Fruit fly (Drosophila melanogaster) S2 (cell line): Measurements from ENCODE around the gene Grl36b.
A peak's percentile ranks its signal among the peaks of the same experiment; 100 is the strongest.

Source experiments
- CG8478 ChIP-seq: fragments of >200 bp; optimal IDR thresholded peaks from 2 replicates; lab custom pipeline; 2018
- CTCF ChIP-seq, 2 experiments: fragments of >200 bp; optimal IDR thresholded peaks; 2 replicates each; lab custom pipeline; 2018

Grl36b gene

DNA sequence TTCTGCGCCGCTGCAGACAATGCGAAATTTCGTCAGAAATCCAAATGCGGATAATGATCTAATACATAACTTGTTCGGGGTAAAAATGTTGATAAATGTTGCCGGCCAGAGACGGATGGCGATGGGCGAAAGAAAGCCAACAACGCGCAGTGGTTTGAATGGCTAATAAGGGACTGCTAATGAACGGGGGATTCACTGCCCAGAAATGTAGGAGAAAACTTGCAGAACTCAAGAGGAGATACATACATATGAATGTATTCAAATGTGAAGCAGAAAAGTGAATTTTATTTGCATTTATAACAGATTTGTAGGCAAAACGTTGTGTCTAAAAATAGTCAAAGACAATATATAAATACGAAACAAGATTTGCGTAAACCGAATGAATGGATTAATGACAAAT, 20.3 kb upstream of the Grl36b start:
- TF ChIP-seq CTCF (optimal IDR thresholded peaks at IDR 0.05; lab: Kevin White, UChicago): no peak
- TF ChIP-seq CG8478 (lab: Kevin White, UChicago): no peak

DNA sequence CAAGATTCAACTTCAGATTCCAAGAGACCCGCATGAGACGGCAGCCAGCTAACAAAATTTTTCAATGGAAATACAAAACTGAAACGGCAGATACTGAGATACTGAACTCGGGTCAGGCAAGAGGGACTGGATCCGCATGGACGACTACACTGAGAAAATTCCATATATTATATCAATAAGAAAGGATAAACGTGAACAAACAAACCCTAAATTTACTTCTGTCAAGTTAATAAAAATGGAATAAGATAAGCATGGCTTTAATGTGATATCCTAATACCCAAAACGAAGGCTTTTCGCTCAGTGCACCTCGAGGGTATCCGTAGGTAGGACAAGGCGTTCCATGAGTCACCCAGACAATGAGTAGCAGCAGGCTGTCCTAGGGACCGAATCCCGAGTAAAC, 19.7 kb upstream of the Grl36b start:
- no peak for TF ChIP-seq CG8478 (lab: Kevin White, UChicago)
- no peak for TF ChIP-seq CTCF (optimal IDR thresholded peaks at IDR 0.05; lab: Kevin White, UChicago)

DNA sequence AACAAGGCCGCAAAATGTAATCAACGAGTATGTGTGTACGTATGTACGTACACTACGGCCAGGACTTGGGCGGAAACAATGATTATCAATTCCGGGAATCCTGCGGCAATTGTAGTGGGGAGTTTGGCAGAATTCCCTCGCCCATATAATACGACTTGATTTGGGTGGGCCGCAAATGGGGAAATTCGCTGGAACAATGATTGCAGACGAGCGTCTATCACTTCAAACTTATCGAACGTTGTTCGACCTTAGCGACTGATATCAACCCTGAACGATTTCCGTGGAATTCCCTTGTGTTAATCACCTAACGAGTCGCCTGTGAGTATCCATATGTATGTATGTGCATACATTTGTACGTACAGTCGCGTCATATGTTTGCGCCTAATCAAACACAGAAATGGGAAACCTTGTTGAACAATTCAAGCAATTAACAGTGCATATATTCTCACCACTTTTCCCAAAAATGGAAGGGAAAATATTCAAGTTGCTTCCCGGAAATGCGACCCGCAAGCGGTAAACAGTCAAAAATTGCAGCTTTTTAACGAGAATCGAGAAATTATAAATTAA, 18.8 kb upstream of the Grl36b start:
- TF ChIP-seq CTCF (optimal IDR thresholded peaks at IDR 0.05; lab: Kevin White, UChicago): no peak
- no peak for TF ChIP-seq CG8478 (lab: Kevin White, UChicago)

DNA sequence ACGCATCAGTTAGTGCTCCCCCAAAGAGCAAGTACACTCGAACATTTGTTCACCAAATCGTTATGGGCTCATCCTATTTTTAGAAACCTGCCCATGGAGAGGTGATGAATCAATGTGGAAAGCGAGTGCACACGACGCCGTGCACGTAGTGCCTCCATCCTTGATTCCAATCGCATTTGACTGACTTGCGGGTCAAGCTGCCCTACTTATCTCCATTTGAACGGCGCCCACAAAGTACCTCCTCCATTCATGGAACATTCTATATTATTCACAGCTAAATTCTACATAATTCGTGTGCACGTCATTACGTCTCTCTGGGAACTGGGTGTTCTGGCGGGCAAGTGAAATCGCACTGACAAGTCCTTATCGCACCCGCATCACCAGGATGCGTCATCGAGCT, 17.6 kb upstream of the Grl36b start:
- no peak for TF ChIP-seq CG8478 (lab: Kevin White, UChicago)

DNA sequence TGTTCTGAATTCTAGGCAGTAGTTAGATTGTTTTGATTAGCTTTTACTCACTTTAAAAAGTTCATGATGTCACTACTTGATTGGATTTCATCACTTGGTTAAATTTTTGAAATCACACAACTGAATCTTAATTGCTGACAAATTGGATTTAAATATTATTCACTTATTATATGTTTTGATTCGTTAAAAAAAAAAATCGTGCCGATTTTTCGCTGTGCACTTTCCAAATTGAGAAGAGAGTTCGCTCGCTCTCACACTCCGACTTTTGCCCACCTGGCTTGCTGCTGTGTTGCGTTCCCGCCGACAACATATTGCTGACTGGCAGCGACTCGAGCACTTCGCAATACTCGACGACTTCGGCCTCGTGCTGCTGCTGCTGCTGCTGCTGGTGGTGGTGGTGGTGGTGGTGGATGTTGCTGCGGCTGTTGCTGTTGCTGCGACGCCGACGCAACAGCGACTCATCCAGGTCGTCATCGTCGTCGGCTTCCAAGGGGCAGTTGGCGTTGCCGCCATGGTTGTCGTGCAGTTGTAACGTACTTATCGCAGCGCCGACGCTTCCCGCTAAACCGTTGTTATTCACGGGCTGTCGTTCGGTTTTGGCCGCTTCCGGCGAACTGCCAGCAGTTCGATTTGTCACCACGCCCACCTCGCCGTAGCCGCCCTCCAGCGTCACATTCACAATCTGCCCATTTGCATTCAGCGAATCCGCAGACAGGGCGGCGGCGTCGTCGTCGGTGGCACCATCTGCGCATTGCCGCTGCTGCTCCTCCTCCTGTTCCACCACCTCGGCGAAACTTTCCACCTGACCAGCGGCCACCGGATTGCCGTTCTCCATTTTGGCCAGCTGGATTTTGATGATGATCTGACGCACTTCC, 16.2 kb upstream of the Grl36b start:
- TF ChIP-seq CG8478 (lab: Kevin White, UChicago): no peak
- TF ChIP-seq CTCF (optimal IDR thresholded peaks at IDR 0.05; lab: Kevin White, UChicago): no peak

DNA sequence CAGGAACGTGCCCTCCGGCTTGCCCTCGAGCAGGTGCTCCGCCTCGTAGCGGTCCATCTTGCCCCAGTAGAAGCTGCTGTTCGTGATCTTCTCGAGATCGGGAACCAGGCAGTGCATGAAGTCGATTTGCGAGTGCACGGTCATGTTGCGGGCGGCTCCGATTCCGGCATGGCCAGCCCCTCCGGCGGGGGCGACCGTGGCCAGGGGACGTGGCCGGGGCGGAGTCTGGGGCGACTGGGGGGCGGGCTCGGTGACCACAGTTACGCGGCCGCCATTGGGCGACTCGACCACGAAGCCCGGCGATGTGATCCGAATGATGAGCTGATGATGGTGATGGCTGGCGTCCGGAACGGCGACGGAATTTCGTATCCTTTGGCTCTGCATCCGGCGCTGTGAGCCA, 15.0 kb upstream of the Grl36b start:
- TF ChIP-seq CTCF (optimal IDR thresholded peaks at IDR 0.05; lab: Kevin White, UChicago) (no peak), CG8478 (lab: Kevin White, UChicago) (no peak)

DNA sequence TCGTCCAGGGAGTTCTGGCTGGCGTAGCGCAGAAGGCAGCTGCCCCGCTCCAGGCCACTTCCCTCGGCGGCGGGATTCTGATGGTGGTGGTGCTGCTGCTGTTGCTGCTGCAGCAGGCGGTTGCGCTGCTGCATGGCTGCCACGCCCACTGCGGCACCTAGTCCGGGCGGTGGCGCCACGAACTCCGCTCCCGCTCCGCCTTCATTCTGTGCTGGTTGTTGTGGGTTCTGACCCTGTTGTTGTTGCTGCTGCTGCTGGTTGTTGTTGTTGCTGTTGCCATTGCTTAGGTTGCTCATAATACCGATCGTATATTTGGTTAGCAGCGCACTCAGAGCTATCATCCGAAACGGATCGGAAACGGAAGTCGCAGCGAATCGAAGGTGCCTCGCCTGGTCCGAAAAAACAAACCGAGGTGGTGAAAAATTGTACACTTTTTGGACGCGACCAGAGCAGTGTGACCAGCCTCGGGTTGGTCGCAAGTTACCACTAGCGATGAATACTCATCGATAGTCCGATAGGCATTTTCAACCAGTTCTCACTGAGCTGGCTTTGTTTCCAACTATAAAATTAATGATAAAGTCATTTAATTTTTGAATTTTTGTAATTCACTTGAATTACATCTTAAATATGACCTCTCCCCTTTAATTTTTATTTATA, 12.2 kb upstream of the Grl36b start, which contains the start of gene kel:
Gene kel (minus strand): TSS at position 493 of the 657 bp plus-strand sequence.
- TF ChIP-seq CG8478 (lab: Kevin White, UChicago) (no peak), CTCF (optimal IDR thresholded peaks at IDR 0.05; lab: Kevin White, UChicago) (peak in 1 of 2 experiments; percentile 34)

DNA sequence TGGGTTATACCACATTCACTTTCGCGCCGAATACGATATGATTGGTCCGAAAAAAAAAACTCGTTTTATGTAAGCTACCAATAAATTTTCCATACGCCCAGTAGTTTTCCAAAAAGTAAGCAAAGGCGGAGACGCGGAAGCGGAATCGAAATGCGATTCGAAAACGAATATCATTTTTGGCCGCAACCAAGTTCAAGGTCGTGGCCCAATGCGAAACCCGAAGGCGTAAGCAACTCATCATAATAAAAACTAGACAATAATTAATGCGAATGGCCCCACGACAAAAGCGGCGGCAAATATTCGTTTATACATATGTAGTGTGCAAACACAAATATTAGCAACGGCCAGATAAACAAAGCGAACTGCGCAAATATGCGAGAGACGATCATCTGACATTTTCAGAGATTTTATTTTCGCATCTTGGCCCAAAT, 10.9 kb upstream of the Grl36b start:
- TF ChIP-seq CTCF (optimal IDR thresholded peaks at IDR 0.05; lab: Kevin White, UChicago) (no peak), CG8478 (lab: Kevin White, UChicago) (no peak)

DNA sequence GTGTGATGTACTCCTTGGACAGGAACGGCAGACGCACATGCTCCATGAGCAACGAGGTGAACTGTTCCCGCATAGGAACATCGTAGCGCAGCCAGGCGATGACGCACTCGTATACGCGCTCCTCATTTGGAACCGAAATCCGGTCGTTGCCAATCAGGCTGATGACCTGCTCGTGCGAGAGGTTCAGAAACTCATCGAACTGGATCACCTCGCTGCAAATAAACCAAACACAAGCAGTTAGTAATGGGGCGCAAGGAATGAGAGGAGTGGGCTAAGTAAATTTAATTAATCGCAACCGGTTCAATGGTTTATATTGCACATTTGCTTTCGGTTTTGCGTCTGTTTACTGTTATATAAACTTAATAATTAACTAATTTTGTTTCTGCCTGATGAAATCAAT, 9.1 kb upstream of the Grl36b start:
- TF ChIP-seq CTCF (optimal IDR thresholded peaks at IDR 0.05; lab: Kevin White, UChicago): no peak

DNA sequence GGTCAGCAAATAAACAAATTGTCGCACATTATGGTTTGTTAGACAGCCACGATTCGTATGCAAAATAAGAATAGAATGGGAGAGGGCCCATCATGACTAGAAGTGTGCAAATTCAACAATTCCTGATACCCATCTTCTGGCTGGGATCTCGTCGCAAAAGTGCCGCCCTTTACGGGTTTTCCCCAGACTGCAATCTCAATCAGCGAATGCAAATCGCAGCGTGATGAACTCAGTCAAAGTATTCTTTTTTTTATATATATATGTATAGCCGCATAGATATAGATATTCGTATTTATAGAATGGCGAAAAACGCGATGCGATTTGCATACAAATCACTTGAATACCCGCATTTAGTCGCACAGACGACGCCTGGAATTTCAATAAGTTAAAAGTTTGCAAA, 2.6 kb downstream of the Grl36b start:
- TF ChIP-seq CTCF (optimal IDR thresholded peaks at IDR 0.05; lab: Kevin White, UChicago) (no peak), CG8478 (lab: Kevin White, UChicago) (no peak)

DNA sequence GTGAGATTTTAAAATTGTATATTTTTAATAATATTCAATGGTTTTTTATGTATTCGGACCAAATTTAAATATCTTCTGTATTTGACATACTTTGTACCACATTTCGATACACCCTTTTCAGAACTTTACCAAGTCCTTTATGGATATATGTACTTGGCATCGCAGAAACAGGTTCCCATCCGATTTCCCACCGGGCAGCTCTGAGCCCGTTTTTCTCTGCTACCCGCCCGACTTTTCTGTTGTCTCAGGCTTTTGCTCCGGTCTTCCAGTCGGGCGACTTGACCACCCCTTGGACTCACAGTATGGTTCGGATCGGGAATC, 3.4 kb downstream of the Grl36b start:
- no peak for TF ChIP-seq CTCF (optimal IDR thresholded peaks at IDR 0.05; lab: Kevin White, UChicago)

DNA sequence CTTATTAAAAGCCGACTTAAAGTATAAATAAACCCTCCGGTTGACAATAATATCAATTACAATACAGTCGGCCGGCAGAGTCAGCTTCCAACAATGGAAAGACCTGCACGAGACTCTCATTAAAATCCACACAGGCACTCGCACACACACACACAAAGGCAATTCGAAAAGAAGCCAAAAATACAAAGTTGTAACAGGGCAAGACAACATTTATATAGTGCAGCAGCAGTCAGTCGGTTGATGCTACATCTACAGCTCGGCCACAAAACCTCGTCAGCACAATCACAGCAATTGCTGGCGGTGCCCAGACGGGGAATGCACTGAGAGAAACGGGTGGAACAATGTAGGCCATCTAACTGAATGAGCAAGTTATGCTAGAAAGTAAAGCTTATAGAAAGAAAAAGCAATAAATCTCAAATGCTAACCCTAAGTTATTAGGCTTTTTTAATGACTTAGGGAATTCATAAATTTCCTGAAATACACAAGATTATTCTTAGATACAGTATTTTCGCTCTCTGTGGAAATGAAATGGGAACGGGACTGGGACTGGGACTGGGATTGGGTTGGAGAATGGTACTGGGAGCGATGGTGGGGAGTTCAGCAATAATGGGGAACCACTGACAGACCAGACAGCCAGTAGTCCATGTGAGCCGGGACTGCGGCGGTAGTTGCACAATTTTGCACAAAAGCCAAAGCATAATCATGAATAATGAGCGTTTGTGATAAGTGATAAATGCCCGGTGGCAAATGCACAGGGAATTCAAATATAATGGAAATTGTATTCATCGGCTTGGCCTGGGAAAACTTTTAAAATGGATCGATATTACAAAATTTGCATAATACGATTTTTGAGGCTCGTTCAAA, 4.0 kb downstream of the Grl36b start:
- TF ChIP-seq CG8478 (lab: Kevin White, UChicago): no peak
- TF ChIP-seq CTCF (optimal IDR thresholded peaks at IDR 0.05; lab: Kevin White, UChicago): no peak

DNA sequence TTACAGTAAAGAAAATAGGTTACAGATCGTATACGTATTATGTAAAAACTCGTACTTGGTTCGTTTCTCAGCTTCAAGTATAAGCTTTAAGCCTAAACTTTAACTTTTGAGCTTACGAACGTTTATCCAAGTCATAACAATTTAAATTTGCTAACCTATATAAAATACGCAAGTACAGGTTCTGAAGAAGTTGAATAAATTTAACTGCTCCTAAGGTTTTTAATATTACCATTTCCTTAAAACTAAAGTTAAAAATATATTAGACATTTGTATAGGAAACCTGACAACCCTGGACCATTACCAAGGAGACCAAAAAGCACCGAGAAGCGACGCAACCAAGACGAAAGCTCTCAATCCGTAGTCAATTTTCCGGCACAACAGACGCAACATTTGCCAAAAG, 5.9 kb downstream of the Grl36b start, which contains the start of gene CG5758:
Gene CG5758 (plus strand): TSS at position 353 of the 400 bp plus-strand sequence.
- TF ChIP-seq CTCF (optimal IDR thresholded peaks at IDR 0.05; lab: Kevin White, UChicago) (no peak), CG8478 (lab: Kevin White, UChicago) (no peak)

DNA sequence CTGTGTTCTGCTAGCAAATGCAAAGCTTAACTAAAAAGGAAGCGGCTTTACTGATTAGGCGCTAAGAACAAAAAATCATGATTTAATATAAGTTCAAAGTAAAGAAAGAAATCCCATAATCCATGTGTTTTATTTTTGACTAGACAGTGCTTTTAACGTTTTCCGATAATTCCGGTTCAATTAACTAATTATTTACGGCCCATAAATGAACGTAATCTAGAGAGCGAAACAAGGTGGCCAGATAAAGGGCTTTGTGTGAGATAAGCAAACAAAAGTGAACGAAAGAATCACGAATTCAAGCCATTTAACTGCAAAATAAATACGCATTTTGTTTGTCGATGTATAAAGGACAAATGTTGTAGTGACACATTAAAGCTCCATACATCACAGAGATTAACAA, 10.4 kb downstream of the Grl36b start:
- TF ChIP-seq CTCF (optimal IDR thresholded peaks at IDR 0.05; lab: Kevin White, UChicago) (no peak), CG8478 (lab: Kevin White, UChicago) (no peak)
